Worm (Caenorhabditis elegans): Measurements from ENCODE around the gene fbxa-25.

Gene fbxa-25

ce11 chrIII:1349313-1349712, at the start of gene fbxa-25:
Gene fbxa-25, minus strand, starts transcription at chrIII:1349450.
- TF ChIP-seq php-3 (GFP tag; IDR thresholded peaks at IDR 0.05), result 0 out of 2 replicates have a peak, but pooled peaks have one; percentile 48
- no peak for TF ChIP-seq daf-16 (GFP tag; optimal IDR thresholded peaks at IDR 0.05)
- peak; percentile 29 for TF ChIP-seq daf-16 (tag; optimal IDR thresholded peaks at IDR 0.05)
- no peak for TF ChIP-seq F26F4.8 (GFP tag; conservative IDR thresholded peaks at IDR 0.05)
- TF ChIP-seq mxl-3 (GFP tag; optimal IDR thresholded peaks at IDR 0.05), result peak; percentile 30
- no peak for TF ChIP-seq ceh-20 (GFP tag; IDR thresholded peaks at IDR 0.05)
- TF ChIP-seq mdl-1 (tag; optimal IDR thresholded peaks at IDR 0.05), result peak in 1 of 2 experiments; percentile 31
- peak; percentile 34 for TF ChIP-seq nhr-28 (tag; optimal IDR thresholded peaks at IDR 0.05)
- no peak for TF ChIP-seq tra-1 (GFP tag; IDR thresholded peaks at IDR 0.05)
- peak in 1 of 2 experiments; percentile 20 for TF ChIP-seq hif-1 (tag; optimal IDR thresholded peaks at IDR 0.05)
- peak; percentile 64 for TF ChIP-seq pqm-1 (tag; optimal IDR thresholded peaks at IDR 0.05)

- no peak for TF ChIP-seq daf-8 (GFP tag; IDR thresholded peaks at IDR 0.05)
- TF ChIP-seq rbr-2 (tag; optimal IDR thresholded peaks at IDR 0.05), result no peak
- TF ChIP-seq unc-62 (GFP tag; optimal IDR thresholded peaks at IDR 0.05 in 1 of 2), result no peak
- TF ChIP-seq unc-62 (tag; optimal IDR thresholded peaks at IDR 0.05), result no peak
- TF ChIP-seq nhr-11 (tag; optimal IDR thresholded peaks at IDR 0.05), result no peak
- TF ChIP-seq php-3 (GFP tag; IDR thresholded peaks at IDR 0.05), result no peak
- TF ChIP-seq fkh-10 (GFP tag; optimal IDR thresholded peaks at IDR 0.05), result no peak
- TF ChIP-seq spr-1 (tag; optimal IDR thresholded peaks at IDR 0.05), result no peak
- no peak for TF ChIP-seq ctbp-1 (GFP tag; IDR thresholded peaks at IDR 0.05)
- TF ChIP-seq dmd-6 (GFP tag; IDR thresholded peaks at IDR 0.05), result peak; percentile 48
- TF ChIP-seq gei-8 (GFP tag; optimal IDR thresholded peaks at IDR 0.05), result no peak
- TF ChIP-seq F49E8.2 (tag; optimal IDR thresholded peaks at IDR 0.05; ENCODE audit: borderline replicate concordance), result no peak
- no peak for TF ChIP-seq Y5F2A.4 (GFP tag; optimal IDR thresholded peaks at IDR 0.05)
- TF ChIP-seq tag-97 (GFP tag; IDR thresholded peaks at IDR 0.05), result no peak
- TF ChIP-seq lin-1 (GFP tag; IDR thresholded peaks at IDR 0.05), result no peak
- TF ChIP-seq dve-1 (tag; optimal IDR thresholded peaks at IDR 0.05; ENCODE audit: insufficient read depth), result no peak
- TF ChIP-seq dmd-8 (GFP tag; IDR thresholded peaks at IDR 0.05), result no peak
- TF ChIP-seq pqm-1 (tag; optimal IDR thresholded peaks at IDR 0.05), result peak; percentile 86
- no peak for TF ChIP-seq madf-5 (GFP tag; IDR thresholded peaks at IDR 0.05)
- TF ChIP-seq aha-1 (tag), result no peak
- no peak for TF ChIP-seq daf-16 (GFP tag; optimal IDR thresholded peaks at IDR 0.05)
- TF ChIP-seq daf-16 (tag; optimal IDR thresholded peaks at IDR 0.05), result peak; percentile 61
- no peak for TF ChIP-seq ztf-11 (tag; optimal IDR thresholded peaks at IDR 0.05)
- no peak for TF ChIP-seq ceh-28 (tag; optimal IDR thresholded peaks at IDR 0.05)
- TF ChIP-seq ceh-32 (tag; optimal IDR thresholded peaks at IDR 0.05; ENCODE audit: poor library complexity), result no peak
- peak; percentile 64 for TF ChIP-seq nhr-28 (tag; optimal IDR thresholded peaks at IDR 0.05)
- TF ChIP-seq zip-11 (GFP tag; IDR thresholded peaks at IDR 0.05), result no peak
- no peak for TF ChIP-seq aly-2 (tag; optimal IDR thresholded peaks at IDR 0.05)
- peak; percentile 22 for TF ChIP-seq T20F7.1 (GFP tag; optimal IDR thresholded peaks at IDR 0.05)
- no peak for TF ChIP-seq ceh-62 (tag; optimal IDR thresholded peaks at IDR 0.05)
- no peak for TF ChIP-seq nhr-102 (tag; optimal IDR thresholded peaks at IDR 0.05)
- TF ChIP-seq D1046.2 (GFP tag; IDR thresholded peaks at IDR 0.05), result no peak
- no peak for TF ChIP-seq ama-1 (optimal IDR thresholded peaks at IDR 0.05)
- no peak for TF ChIP-seq duxl-1 (tag; optimal IDR thresholded peaks at IDR 0.05; ENCODE audit: poor library complexity)
- TF ChIP-seq ZK337.2 (GFP tag; IDR thresholded peaks at IDR 0.05), result no peak
- TF ChIP-seq F37D6.2 (tag; optimal IDR thresholded peaks at IDR 0.05), result no peak
Observed at ce11 chrIII:1398183-1398582, 48.9 kb upstream of the fbxa-25 start.
